Worm (Caenorhabditis elegans) whole organism, L4 larva: ENCODE results near the gene str-99.

Experiments used
- T20F7.1 ChIP-seq: fragments of 200-800 bp; sonication (Bioruptor generic); optimal IDR thresholded peaks from 2 replicates; lab custom pipeline; 2018; ENCODE audit warnings: mild to moderate bottlenecking, missing genetic modification characterization, missing compliant biosample characterization
- Y105C5A.15 ChIP-seq: fragments of 200-800 bp; sonication (Bioruptor generic); IDR thresholded peaks from 2 replicates; pipeline ENCODE4 v1.3.6; 2022; ENCODE audit warnings: missing genetic modification characterization, missing compliant biosample characterization
- Y48G9A.11 ChIP-seq: fragments of 200-800 bp; sonication (Bioruptor generic); IDR thresholded peaks from 2 replicates; pipeline ENCODE4 v1.3.6; 2022; ENCODE audit warnings: missing genetic modification reagents, missing genetic modification characterization, missing compliant biosample characterization
- ZK337.2 ChIP-seq: fragments of 200-800 bp; sonication (Bioruptor generic); IDR thresholded peaks from 2 replicates; pipeline ENCODE4 v1.3.6; 2022; ENCODE audit warnings: missing genetic modification reagents, missing genetic modification characterization, missing compliant biosample characterization
- arid-1 ChIP-seq: fragments of 200-800 bp; sonication (Bioruptor generic); conservative IDR thresholded peaks from 2 replicates; pipeline ENCODE4 v1.3.6; 2022; ENCODE audit warnings: missing genetic modification reagents, missing genetic modification characterization, missing compliant biosample characterization
- ceh-32 ChIP-seq: sonication (generic microtip); optimal IDR thresholded peaks from 2 replicates; lab custom pipeline; 2016; ENCODE audit warnings: mild to moderate bottlenecking, missing genetic modification characterization, missing compliant biosample characterization; ENCODE audit not compliant: poor library complexity
- ceh-62 ChIP-seq: sonication (generic microtip); optimal IDR thresholded peaks from 2 replicates; lab custom pipeline; 2017; ENCODE audit warnings: missing biosample characterization, missing genetic modification characterization
- ceh-82 ChIP-seq: sonication (generic microtip); optimal IDR thresholded peaks from 2 replicates; lab custom pipeline; 2017; ENCODE audit warnings: missing biosample characterization, missing genetic modification characterization
- ces-1 ChIP-seq: fragments of 150-350 bp; sonication (generic microtip); optimal IDR thresholded peaks from 4 replicates; lab custom pipeline; 2014; ENCODE audit warnings: missing biosample characterization, missing genetic modification reagents, missing genetic modification characterization
- daf-19 ChIP-seq: fragments of 200-800 bp; sonication (Bioruptor generic); conservative IDR thresholded peaks from 2 replicates; pipeline ENCODE4 v1.3.6; 2022; ENCODE audit warnings: missing genetic modification characterization, missing compliant biosample characterization
- dpl-1 ChIP-seq: fragments of 150-350 bp; optimal IDR thresholded peaks from 2 replicates; lab custom pipeline; 2014; ENCODE audit warnings: missing biosample characterization, missing genetic modification reagents, missing genetic modification characterization
- duxl-1 ChIP-seq: sonication (generic microtip); optimal IDR thresholded peaks from 2 replicates; lab custom pipeline; 2016; ENCODE audit warnings: mild to moderate bottlenecking, missing genetic modification characterization, moderate library complexity, missing compliant biosample characterization; ENCODE audit not compliant: poor library complexity
- dve-1 ChIP-seq: sonication (generic microtip); optimal IDR thresholded peaks from 2 replicates; lab custom pipeline; 2017; ENCODE audit warnings: antibody characterized with exemption, mild to moderate bottlenecking, missing genetic modification characterization, missing compliant biosample characterization; ENCODE audit not compliant: insufficient read depth
- egl-43 ChIP-seq: fragments of 200-800 bp; sonication (Bioruptor generic); IDR thresholded peaks from 2 replicates; pipeline ENCODE4 v1.3.6; 2022; ENCODE audit warnings: missing genetic modification reagents, missing genetic modification characterization, missing compliant biosample characterization
- fos-1 ChIP-seq: fragments of 150-350 bp; optimal IDR thresholded peaks from 2 replicates; lab custom pipeline; 2014; ENCODE audit warnings: missing biosample characterization, missing genetic modification characterization
- hif-1 ChIP-seq, 2 experiments: sonication (generic microtip); optimal IDR thresholded peaks; 2 replicates each; lab custom pipeline; 2016 to 2017; ENCODE audit warnings: missing compliant biosample characterization in 2 of 2, missing genetic modification characterization in 2 of 2, missing genetic modification reagents in 2 of 2, missing genotype in 2 of 2, mild to moderate bottlenecking in 1 of 2
- hlh-11 ChIP-seq: fragments of 200-800 bp; sonication (Bioruptor generic); optimal IDR thresholded peaks from 2 replicates; lab custom pipeline; 2018; ENCODE audit warnings: mild to moderate bottlenecking, missing genetic modification characterization, missing compliant biosample characterization
- lin-13 ChIP-seq: fragments of 150-350 bp; optimal IDR thresholded peaks from 2 replicates; lab custom pipeline; 2014; ENCODE audit warnings: missing biosample characterization, missing genetic modification reagents, missing genetic modification characterization
- lsy-2 ChIP-seq, 2 experiments: fragments of 150-350 bp in 1 of 2; sonication (generic microtip) in 1 of 2; optimal IDR thresholded peaks; 2 replicates each; lab custom pipeline; 2014 to 2017; ENCODE audit warnings: missing biosample characterization in 2 of 2, missing genetic modification characterization in 2 of 2
- mdl-1 ChIP-seq, 2 experiments: fragments of 150-350 bp in 1 of 2; sonication (generic microtip) in 1 of 2; optimal IDR thresholded peaks; 2 replicates each; lab custom pipeline; 2014 to 2017; ENCODE audit warnings: missing biosample characterization in 2 of 2, missing genetic modification characterization in 2 of 2
- mxl-2 ChIP-seq: fragments of 200-800 bp; sonication (Bioruptor generic); conservative IDR thresholded peaks from 2 replicates; pipeline ENCODE4 v1.3.6; 2022; ENCODE audit warnings: missing genetic modification reagents, missing genetic modification characterization, missing compliant biosample characterization
- mxl-3 ChIP-seq: fragments of 200-800 bp; sonication (Bioruptor generic); optimal IDR thresholded peaks from 2 replicates; lab custom pipeline; 2018; ENCODE audit warnings: mild to moderate bottlenecking, missing genetic modification characterization, missing compliant biosample characterization
- nhr-11 ChIP-seq: fragments of 150-350 bp; optimal IDR thresholded peaks from 2 replicates; lab custom pipeline; 2014; ENCODE audit warnings: missing biosample characterization, missing genetic modification characterization
- nhr-237 ChIP-seq: sonication (generic microtip); optimal IDR thresholded peaks from 2 replicates; lab custom pipeline; 2017; ENCODE audit warnings: missing biosample characterization, missing genetic modification characterization
- nhr-42 ChIP-seq: fragments of 200-800 bp; sonication (Bioruptor generic); IDR thresholded peaks from 2 replicates; pipeline ENCODE4 v1.3.6; 2022; ENCODE audit warnings: missing genetic modification characterization, missing compliant biosample characterization
- rbr-2 ChIP-seq: sonication (generic microtip); optimal IDR thresholded peaks from 2 replicates; lab custom pipeline; 2016; ENCODE audit warnings: missing genotype, missing genetic modification characterization, missing compliant biosample characterization
- set-16 ChIP-seq: fragments of 200-800 bp; sonication (Bioruptor generic); IDR thresholded peaks from 2 replicates; pipeline ENCODE4 v1.3.6; 2022; ENCODE audit warnings: missing genetic modification reagents, missing genetic modification characterization, missing compliant biosample characterization
- snpc-1.2 ChIP-seq: fragments of 200-800 bp; sonication (Bioruptor generic); IDR thresholded peaks from 2 replicates; pipeline ENCODE4 v1.3.6; 2022; ENCODE audit warnings: missing genetic modification reagents, missing genetic modification characterization, missing compliant biosample characterization
- tag-97 ChIP-seq: fragments of 200-800 bp; sonication (Bioruptor generic); IDR thresholded peaks from 2 replicates; pipeline ENCODE4 v1.3.6; 2022; ENCODE audit warnings: missing genetic modification characterization, missing compliant biosample characterization
- tra-1 ChIP-seq: fragments of 200-800 bp; sonication (Bioruptor generic); IDR thresholded peaks from 2 replicates; pipeline ENCODE4 v1.3.6; 2022; ENCODE audit warnings: missing genetic modification reagents, missing genetic modification characterization, missing compliant biosample characterization
- unc-130 ChIP-seq: sonication (generic microtip); optimal IDR thresholded peaks from 2 replicates; lab custom pipeline; 2016; ENCODE audit warnings: missing genetic modification reagents, missing genetic modification characterization, missing compliant biosample characterization
- unc-62 ChIP-seq, 3 experiments: fragments of 150-350 bp in 1 of 3; sonication (generic microtip); optimal IDR thresholded peaks in 2 of 3; peaks in 1 of 3; 1 replicate in 1 of 3; 2 replicates in 2 of 3; lab custom pipeline; 2014 to 2017; ENCODE audit warnings: missing biosample characterization in 3 of 3, missing genetic modification characterization in 3 of 3, missing genetic modification reagents in 3 of 3, missing genotype in 1 of 3
- zfp-3 ChIP-seq: fragments of 200-800 bp; sonication (Bioruptor generic); conservative IDR thresholded peaks from 2 replicates; pipeline ENCODE4 v1.3.6; 2022; ENCODE audit warnings: missing genetic modification reagents, missing genetic modification characterization, missing compliant biosample characterization
- zip-2 ChIP-seq: fragments of 150-350 bp; optimal IDR thresholded peaks from 2 replicates; lab custom pipeline; 2014; ENCODE audit warnings: missing biosample characterization, missing genetic modification characterization
- ztf-11 ChIP-seq: fragments of 150-350 bp; optimal IDR thresholded peaks from 2 replicates; lab custom pipeline; 2014; ENCODE audit warnings: missing biosample characterization, missing genetic modification characterization

str-99 gene

ce11 chrV:16194639-16195038, 36.3 kb upstream of the str-99 start, which contains the start of gene rabr-4:
Gene rabr-4, plus strand, starts transcription at chrV:16194939.
- no peak for TF ChIP-seq ces-1 (GFP tag; lab: Kevin White, UChicago)
- no peak for TF ChIP-seq daf-19 (GFP tag; lab: Robert Waterston, UW)
- TF ChIP-seq ZK337.2, result no peak
- no peak for TF ChIP-seq hlh-11 (tag; lab: Kevin White, UChicago)
- no peak for TF ChIP-seq duxl-1 (tag; lab: Kevin White, UChicago)
- TF ChIP-seq hif-1 (tag; optimal IDR thresholded peaks at IDR 0.05; lab: Kevin White, UChicago), result no peak
- TF ChIP-seq T20F7.1 (GFP tag; lab: Kevin White, UChicago), result no peak
- TF ChIP-seq set-16 (GFP tag; lab: Robert Waterston, UW), result no peak
- TF ChIP-seq tag-97 (GFP tag; lab: Robert Waterston, UW), result no peak
- TF ChIP-seq Y105C5A.15, result no peak
- TF ChIP-seq dpl-1 (GFP tag; lab: Kevin White, UChicago), result no peak
- no peak for TF ChIP-seq snpc-1.2 (GFP tag; lab: Robert Waterston, UW)
- no peak for TF ChIP-seq dve-1 (tag; lab: Kevin White, UChicago)
- no peak for TF ChIP-seq nhr-42 (GFP tag; lab: Robert Waterston, UW)
- no peak for TF ChIP-seq mxl-3 (GFP tag; lab: Kevin White, UChicago)
- TF ChIP-seq nhr-11, result no peak
- no peak for TF ChIP-seq nhr-237 (tag; lab: Kevin White, UChicago)
- TF ChIP-seq lin-13 (GFP tag; lab: Kevin White, UChicago), result no peak
- no peak for TF ChIP-seq fos-1 (tag; lab: Kevin White, UChicago)
- TF ChIP-seq ceh-62, result no peak

ce11 chrV:16192114-16192513, 33.8 kb upstream of the str-99 start, which contains the start of gene srh-279:
Gene srh-279, plus strand, starts transcription at chrV:16192414.
- TF ChIP-seq arid-1 (GFP tag; lab: Robert Waterston, UW) (no peak), tra-1 (GFP tag; lab: Robert Waterston, UW) (no peak), ceh-82 (tag; lab: Kevin White, UChicago) (no peak), unc-62 (GFP tag; optimal IDR thresholded peaks at IDR 0.05 in 1 of 2; lab: Kevin White, UChicago) (peak in 1 of 2 experiments; percentile 26), unc-62 (tag; optimal IDR thresholded peaks at IDR 0.05; lab: Kevin White, UChicago) (no peak), zip-2 (tag; lab: Kevin White, UChicago) (no peak), mdl-1 (tag; optimal IDR thresholded peaks at IDR 0.05; lab: Kevin White, UChicago) (no peak)

- no peak for TF ChIP-seq hlh-11 (tag; lab: Kevin White, UChicago)
- no peak for TF ChIP-seq Y48G9A.11 (GFP tag; lab: Robert Waterston, UW)
- TF ChIP-seq rbr-2 (tag; lab: Kevin White, UChicago), result no peak
- TF ChIP-seq unc-130 (GFP tag; lab: Kevin White, UChicago), result no peak
- TF ChIP-seq ceh-32 (tag; lab: Kevin White, UChicago), result no peak
- TF ChIP-seq ztf-11, result no peak
- no peak for TF ChIP-seq egl-43 (GFP tag; lab: Robert Waterston, UW)
- TF ChIP-seq mxl-2, result no peak
These were observed 32.2 kb upstream of the str-99 start, which contains the start of gene srh-281 for ce11 chrV:16190485-16190884. Gene srh-281, plus strand, starts transcription at chrV:16190785.

- TF ChIP-seq ceh-82 (tag; lab: Kevin White, UChicago) (no peak), zfp-3 (GFP tag; lab: Robert Waterston, UW) (no peak), lsy-2 (tag; optimal IDR thresholded peaks at IDR 0.05; lab: Kevin White, UChicago) (no peak)
These were observed 25.1 kb upstream of the str-99 start, which contains the start of gene srz-14 for ce11 chrV:16183357-16183756. Gene srz-14, plus strand, starts transcription at chrV:16183657.
